Fruit fly (Drosophila melanogaster): ENCODE measurements around the gene bip1.

dm6 chr3L:8077953-8078352 lies 19.4 kb upstream of the bip1 start:
- TF ChIP-seq CG8478 (optimal IDR thresholded peaks at IDR 0.05): no peak
- TF ChIP-seq CTCF (optimal IDR thresholded peaks at IDR 0.05): no peak
